Worm (Caenorhabditis elegans): ENCODE results near the gene F44F4.10.

F44F4.10 gene

DNA sequence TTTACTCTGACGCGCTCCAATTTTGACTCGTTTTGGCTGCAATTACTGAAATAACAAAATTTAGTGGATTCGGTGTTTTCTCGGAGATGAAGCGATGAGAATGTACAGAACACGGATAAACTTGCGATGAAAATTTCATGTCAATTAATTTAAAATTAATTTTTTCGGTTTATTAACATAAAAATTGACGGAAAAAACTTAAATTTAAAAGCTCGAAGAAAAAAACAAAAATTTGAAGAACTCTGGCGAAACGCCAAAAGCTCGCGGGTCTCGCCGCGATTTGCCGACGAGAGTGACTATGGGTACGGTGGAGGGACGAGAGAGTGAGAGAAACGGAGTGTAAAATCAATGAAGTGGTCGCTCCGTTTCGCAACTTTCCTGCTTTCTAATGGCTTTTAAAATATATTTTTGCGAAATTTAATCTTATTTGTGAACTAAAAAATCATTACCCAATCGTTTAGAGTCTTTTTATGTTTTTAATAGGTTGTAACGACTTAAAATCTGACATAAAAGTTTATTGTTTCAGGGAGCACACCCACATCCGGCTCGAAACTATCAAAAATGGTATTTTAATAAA, 48.3 kb downstream of the F44F4.10 start, which contains the start of the genes gmps-1 and cap-2 (continued):
- no peak for TF ChIP-seq alr-1 (tag; optimal IDR thresholded peaks at IDR 0.05)

DNA sequence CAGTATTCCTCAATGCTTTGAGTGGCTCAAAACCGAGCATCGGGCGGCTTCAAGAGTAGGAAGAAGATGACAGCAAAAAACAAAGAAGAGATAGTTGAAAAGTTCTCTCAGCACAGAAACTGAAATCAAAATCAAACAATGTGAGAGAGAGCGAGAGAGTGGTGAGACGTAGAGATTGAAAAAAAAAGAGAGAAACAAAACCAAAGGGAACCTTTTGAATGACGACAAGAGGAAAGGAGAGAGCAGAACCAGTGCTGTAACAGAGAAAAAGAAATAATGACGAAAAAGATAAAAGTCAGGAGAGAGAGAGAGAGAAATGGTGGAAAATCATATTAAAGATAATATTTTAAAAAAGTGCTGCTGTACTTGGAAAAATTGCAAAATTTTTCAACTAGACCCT, 49.9 kb downstream of the F44F4.10 start:
- TF ChIP-seq lsy-2 (tag; optimal IDR thresholded peaks at IDR 0.05) (peak in 1 of 2 experiments; percentile 73), nhr-129 (tag; optimal IDR thresholded peaks at IDR 0.05) (peak; percentile 42), dmd-4 (tag; optimal IDR thresholded peaks at IDR 0.05) (no peak), nhr-77 (tag; optimal IDR thresholded peaks at IDR 0.05) (no peak), nhr-237 (tag; optimal IDR thresholded peaks at IDR 0.05) (no peak), crh-2 (tag; optimal IDR thresholded peaks at IDR 0.05) (peak; percentile 69), gmeb-1 (tag; optimal IDR thresholded peaks at IDR 0.05) (peak; percentile 30), fos-1 (tag; optimal IDR thresholded peaks at IDR 0.05) (peak; percentile 54), sma-9 (GFP tag; optimal IDR thresholded peaks at IDR 0.05) (peak; percentile 29), sma-9 (tag; optimal IDR thresholded peaks at IDR 0.05) (no peak), F13H6.1 (tag; optimal IDR thresholded peaks at IDR 0.05) (peak; percentile 59), sem-4 (tag; optimal IDR thresholded peaks at IDR 0.05) (no peak), alr-1 (tag; optimal IDR thresholded peaks at IDR 0.05) (no peak), C34F6.9 (tag; optimal IDR thresholded peaks at IDR 0.05) (peak; percentile 42), unc-55 (GFP tag; optimal IDR thresholded peaks at IDR 0.05) (peak; percentile 30)
